Worm (Caenorhabditis elegans) whole organism, L1 larva: ENCODE data around the gene cct-2.

Experiments used
- dsc-1 ChIP-seq: sonication (generic microtip); optimal IDR thresholded peaks from 2 replicates; lab custom pipeline; 2016; ENCODE audit warnings: mild to moderate bottlenecking, missing genetic modification characterization, missing compliant biosample characterization
- fkh-4 ChIP-seq: sonication (generic microtip); optimal IDR thresholded peaks from 2 replicates; lab custom pipeline; 2016; ENCODE audit warnings: missing compliant biosample characterization, missing genetic modification characterization, borderline replicate concordance
- lin-13 ChIP-seq: fragments of 150-350 bp; optimal IDR thresholded peaks from 2 replicates; lab custom pipeline; 2014; ENCODE audit warnings: missing biosample characterization, missing genetic modification reagents, missing genetic modification characterization
- nhr-237 ChIP-seq: fragments of 150-350 bp; optimal IDR thresholded peaks from 2 replicates; lab custom pipeline; 2014; ENCODE audit warnings: missing biosample characterization, missing genetic modification characterization
- nhr-28 ChIP-seq: fragments of 150-350 bp; optimal IDR thresholded peaks from 2 replicates; lab custom pipeline; 2014; ENCODE audit warnings: missing biosample characterization, missing genetic modification characterization
- nhr-90 ChIP-seq: sonication (generic microtip); optimal IDR thresholded peaks from 2 replicates; lab custom pipeline; 2016; ENCODE audit warnings: mild to moderate bottlenecking, missing genetic modification characterization, missing compliant biosample characterization; ENCODE audit not compliant: poor library complexity
- snpc-4 ChIP-seq: fragments of 150-350 bp; optimal IDR thresholded peaks from 2 replicates; lab custom pipeline; 2014; ENCODE audit warnings: missing biosample characterization, missing genetic modification characterization

- TF ChIP-seq fkh-4 (tag; lab: Kevin White, UChicago) (no peak), nhr-28 (tag; lab: Kevin White, UChicago) (no peak), nhr-90 (no peak), dsc-1 (tag; lab: Kevin White, UChicago) (no peak), snpc-4 (tag; lab: Kevin White, UChicago) (no peak), lin-13 (GFP tag; lab: Kevin White, UChicago) (no peak), nhr-237 (tag; lab: Kevin White, UChicago) (no peak)
Observed at ce11 chrII:8889589-8889988, 38.0 kb upstream of the cct-2 start.
